Fruit fly (Drosophila melanogaster) whole organism, wandering third instar larva: Measurements from ENCODE around the gene CG33795.

Experiments
- Abd-B ChIP-seq: fragments of >200 bp; optimal IDR thresholded peaks from 2 replicates; lab custom pipeline; 2017; ENCODE audit warnings: missing biosample characterization, missing genetic modification characterization
- CG32264 ChIP-seq: fragments of 200-800 bp; sonication (Bioruptor generic); optimal IDR thresholded peaks from 2 replicates; lab custom pipeline; 2016; ENCODE audit warnings: missing biosample characterization, missing genetic modification characterization
- CG9705 ChIP-seq: fragments of 200-800 bp; sonication (Bioruptor generic); optimal IDR thresholded peaks from 2 replicates; lab custom pipeline; 2018; ENCODE audit warnings: missing biosample characterization, mild to moderate bottlenecking, missing genetic modification characterization
- CrebA ChIP-seq: fragments of 200-800 bp; sonication (Bioruptor generic); optimal IDR thresholded peaks from 2 replicates; lab custom pipeline; 2016; ENCODE audit warnings: missing biosample characterization, mild to moderate bottlenecking, missing genetic modification characterization, borderline replicate concordance
- Dfd ChIP-seq: fragments of >200 bp; optimal IDR thresholded peaks from 2 replicates; lab custom pipeline; 2017; ENCODE audit warnings: missing biosample characterization, missing genetic modification characterization
- HLH106 ChIP-seq: fragments of 200-800 bp; optimal IDR thresholded peaks from 3 replicates; lab custom pipeline; 2019; ENCODE audit warnings: missing biosample characterization, mild to moderate bottlenecking, missing genetic modification characterization, moderate library complexity
- Hnf4 ChIP-seq: fragments of 200-800 bp; sonication (Bioruptor generic); optimal IDR thresholded peaks from 2 replicates; lab custom pipeline; 2016; ENCODE audit warnings: missing biosample characterization, mild to moderate bottlenecking, missing genetic modification characterization
- Hr78 ChIP-seq: fragments of >200 bp; optimal IDR thresholded peaks from 2 replicates; lab custom pipeline; 2017; ENCODE audit warnings: missing biosample characterization, missing genetic modification characterization
- Hr83 ChIP-seq: fragments of 200-300 bp; sonication (Bioruptor generic); optimal IDR thresholded peaks from 2 replicates; lab custom pipeline; 2016; ENCODE audit warnings: missing biosample characterization, mild to moderate bottlenecking, missing genetic modification characterization, moderate library complexity; ENCODE audit not compliant: poor library complexity, severe bottlenecking
- Jra ChIP-seq: sonication (Bioruptor generic); optimal IDR thresholded peaks from 2 replicates; lab custom pipeline; 2016; ENCODE audit warnings: missing biosample characterization, missing genetic modification characterization
- Mio ChIP-seq: sonication (Bioruptor generic); optimal IDR thresholded peaks from 2 replicates; lab custom pipeline; 2016; ENCODE audit warnings: missing biosample characterization, missing genetic modification characterization
- N ChIP-seq: fragments of >200 bp; optimal IDR thresholded peaks from 2 replicates; lab custom pipeline; 2018; ENCODE audit warnings: missing biosample characterization, missing external identifiers, missing genetic modification characterization
- OdsH ChIP-seq: fragments of 200-800 bp; sonication (Bioruptor generic); optimal IDR thresholded peaks from 2 replicates; lab custom pipeline; 2016; ENCODE audit warnings: missing biosample characterization, mild to moderate bottlenecking, missing genetic modification characterization
- Rel ChIP-seq, 2 experiments: fragments of 200-800 bp; sonication (Bioruptor generic) in 1 of 2; optimal IDR thresholded peaks; 2 replicates in 1 of 2; 3 replicates in 1 of 2; lab custom pipeline; 2016 to 2019; ENCODE audit warnings: mild to moderate bottlenecking in 2 of 2, missing biosample characterization in 2 of 2, missing genetic modification characterization in 2 of 2, moderate library complexity in 1 of 2
- Sp1 ChIP-seq: fragments of 200-800 bp; sonication (Bioruptor generic); optimal IDR thresholded peaks from 3 replicates; lab custom pipeline; 2019; ENCODE audit warnings: missing biosample characterization, mild to moderate bottlenecking, missing genetic modification characterization, moderate library complexity
- Vsx2 ChIP-seq: fragments of 200-300, 225-300 bp; sonication (Bioruptor generic); optimal IDR thresholded peaks from 2 replicates; lab custom pipeline; 2018; ENCODE audit warnings: missing biosample characterization, missing genetic modification characterization; ENCODE audit not compliant: partially characterized antibody
- br ChIP-seq: fragments of 200-800 bp; sonication (Bioruptor generic); optimal IDR thresholded peaks from 2 replicates; lab custom pipeline; 2016; ENCODE audit warnings: missing biosample characterization, missing genetic modification characterization
- brk ChIP-seq: fragments of 200-800 bp; sonication (Bioruptor generic); optimal IDR thresholded peaks from 2 replicates; lab custom pipeline; 2016; ENCODE audit warnings: missing biosample characterization, mild to moderate bottlenecking, missing genetic modification characterization
- dl ChIP-seq, 2 experiments: fragments of 175-275, 200-275 bp in 1 of 2; fragments of 200-275 bp in 1 of 2; sonication (Bioruptor generic); optimal IDR thresholded peaks; lab custom pipeline; 2018; ENCODE audit warnings: mild to moderate bottlenecking in 2 of 2, missing biosample characterization in 2 of 2, missing genetic modification characterization in 2 of 2, moderate library complexity in 2 of 2; ENCODE audit not compliant: partially characterized antibody in 2 of 2, insufficient read depth in 1 of 2
- dmrt93B ChIP-seq: fragments of 200-800 bp; sonication (Bioruptor generic); optimal IDR thresholded peaks from 2 replicates; lab custom pipeline; 2018; ENCODE audit warnings: missing biosample characterization, mild to moderate bottlenecking, missing genetic modification characterization
- dsf ChIP-seq: sonication (Bioruptor generic); optimal IDR thresholded peaks from 2 replicates; lab custom pipeline; 2016; ENCODE audit warnings: missing biosample characterization, missing genetic modification characterization, borderline replicate concordance
- ey ChIP-seq: fragments of 200-800 bp; sonication (Bioruptor generic); optimal IDR thresholded peaks from 2 replicates; lab custom pipeline; 2016; ENCODE audit warnings: missing biosample characterization, missing genetic modification characterization
- foxo ChIP-seq, 2 experiments: fragments of 200-800 bp; sonication (Bioruptor generic); optimal IDR thresholded peaks; 2 replicates in 1 of 2; 3 replicates in 1 of 2; lab custom pipeline; 2016 to 2017; ENCODE audit warnings: missing biosample characterization in 2 of 2, missing genetic modification characterization in 2 of 2
- fru ChIP-seq: fragments of 200-800 bp; sonication (Bioruptor generic); optimal IDR thresholded peaks from 3 replicates; lab custom pipeline; 2016; ENCODE audit warnings: missing biosample characterization, mild to moderate bottlenecking, missing genetic modification characterization
- h ChIP-seq: fragments of 200-800 bp; sonication (Bioruptor generic); optimal IDR thresholded peaks from 3 replicates; lab custom pipeline; 2016; ENCODE audit warnings: missing biosample characterization, mild to moderate bottlenecking, missing genetic modification characterization
- jim ChIP-seq: fragments of 175-275, 200-325 bp; sonication (Bioruptor generic); optimal IDR thresholded peaks from 2 replicates; lab custom pipeline; 2016; ENCODE audit warnings: missing biosample characterization, mild to moderate bottlenecking, missing genetic modification characterization
- lola ChIP-seq: fragments of >200 bp; optimal IDR thresholded peaks from 2 replicates; lab custom pipeline; 2017; ENCODE audit warnings: missing biosample characterization, missing genetic modification characterization
- pan ChIP-seq: fragments of >200 bp; optimal IDR thresholded peaks from 2 replicates; lab custom pipeline; 2017
- psq ChIP-seq: fragments of 200-800 bp; sonication (Bioruptor generic); optimal IDR thresholded peaks from 3 replicates; lab custom pipeline; 2017; ENCODE audit warnings: missing biosample characterization, mild to moderate bottlenecking, missing genetic modification characterization, moderate library complexity
- rgr ChIP-seq: fragments of 200-800 bp; sonication (Bioruptor generic); optimal IDR thresholded peaks from 3 replicates; lab custom pipeline; 2016; ENCODE audit warnings: missing biosample characterization, mild to moderate bottlenecking, missing genetic modification characterization
- sage ChIP-seq: fragments of 200-800 bp; sonication (Bioruptor generic); optimal IDR thresholded peaks from 2 replicates; lab custom pipeline; 2016; ENCODE audit warnings: missing biosample characterization, mild to moderate bottlenecking, missing genetic modification characterization
- sv ChIP-seq: fragments of 200-800 bp; sonication (Bioruptor generic); optimal IDR thresholded peaks from 3 replicates; lab custom pipeline; 2016; ENCODE audit warnings: missing biosample characterization, missing genetic modification characterization
- tai ChIP-seq: sonication (Bioruptor generic); optimal IDR thresholded peaks from 2 replicates; lab custom pipeline; 2016; ENCODE audit warnings: missing biosample characterization, missing genetic modification characterization
- usp ChIP-seq: fragments of >200 bp; optimal IDR thresholded peaks from 2 replicates; lab custom pipeline; 2017; ENCODE audit warnings: missing biosample characterization, missing genetic modification characterization
- woc ChIP-seq: sonication (Bioruptor generic); optimal IDR thresholded peaks from 2 replicates; lab custom pipeline; 2016; ENCODE audit warnings: missing biosample characterization, mild to moderate bottlenecking, missing genetic modification characterization

The CG33795 gene

dm6 chr3L:16166998-16167344 lies 4.2 kb downstream of the CG33795 start:
- no peak for TF ChIP-seq Rel (GFP tag; optimal IDR thresholded peaks at IDR 0.05; lab: Kevin White, UChicago)
- TF ChIP-seq Rel (tag; optimal IDR thresholded peaks at IDR 0.05; lab: Kevin White, UChicago), result no peak
- TF ChIP-seq sv (GFP tag; lab: Kevin White, UChicago), result no peak
- TF ChIP-seq foxo (GFP tag; optimal IDR thresholded peaks at IDR 0.05; lab: Kevin White, UChicago), result no peak
- no peak for TF ChIP-seq Sp1 (GFP tag; lab: Kevin White, UChicago)
- TF ChIP-seq Dfd, result no peak
- TF ChIP-seq OdsH (GFP tag; lab: Kevin White, UChicago), result no peak
- TF ChIP-seq dl (GFP tag; optimal IDR thresholded peaks at IDR 0.05; lab: Kevin White, UChicago; ENCODE audit: insufficient read depth in 1 of 2, partially characterized antibody in 2 of 2), result no peak
- no peak for TF ChIP-seq CrebA
- no peak for TF ChIP-seq jim (GFP tag; lab: Kevin White, UChicago)
- TF ChIP-seq N (GFP tag; lab: Kevin White, UChicago), result no peak
- no peak for TF ChIP-seq HLH106
- TF ChIP-seq Mio, result no peak
- no peak for TF ChIP-seq lola (GFP tag; lab: Kevin White, UChicago)
- no peak for TF ChIP-seq CG9705 (GFP tag; lab: Kevin White, UChicago)
- TF ChIP-seq Hnf4 (GFP tag; lab: Kevin White, UChicago), result no peak
- no peak for TF ChIP-seq dmrt93B (GFP tag; lab: Kevin White, UChicago)
- TF ChIP-seq dsf (GFP tag; lab: Kevin White, UChicago), result no peak
- no peak for TF ChIP-seq Abd-B
- TF ChIP-seq psq (GFP tag; lab: Kevin White, UChicago), result no peak

- peak; percentile 31 for TF ChIP-seq Sp1 (GFP tag; lab: Kevin White, UChicago)
- TF ChIP-seq h (GFP tag; lab: Kevin White, UChicago), result peak; percentile 8
- TF ChIP-seq woc, result no peak
- no peak for TF ChIP-seq foxo (GFP tag; optimal IDR thresholded peaks at IDR 0.05; lab: Kevin White, UChicago)
- no peak for TF ChIP-seq Rel (GFP tag; optimal IDR thresholded peaks at IDR 0.05; lab: Kevin White, UChicago)
- TF ChIP-seq Rel (tag; optimal IDR thresholded peaks at IDR 0.05; lab: Kevin White, UChicago), result peak; percentile 30
- no peak for TF ChIP-seq sage
- TF ChIP-seq CG9705 (GFP tag; lab: Kevin White, UChicago), result no peak
- no peak for TF ChIP-seq brk (GFP tag; lab: Kevin White, UChicago)
- peak; percentile 2 for TF ChIP-seq Vsx2
- TF ChIP-seq CrebA, result no peak
- peak; percentile 2 for TF ChIP-seq OdsH (GFP tag; lab: Kevin White, UChicago)
- TF ChIP-seq fru (GFP tag; lab: Kevin White, UChicago), result peak; percentile 5
- TF ChIP-seq pan, result no peak
- TF ChIP-seq br, result peak; percentile 29
- TF ChIP-seq tai, result no peak
- no peak for TF ChIP-seq Hnf4 (GFP tag; lab: Kevin White, UChicago)
- no peak for TF ChIP-seq dmrt93B (GFP tag; lab: Kevin White, UChicago)
- TF ChIP-seq Hr78, result no peak
- TF ChIP-seq usp, result no peak
These were observed 4.8 kb downstream of the CG33795 start for dm6 chr3L:16166217-16166997.

DNA sequence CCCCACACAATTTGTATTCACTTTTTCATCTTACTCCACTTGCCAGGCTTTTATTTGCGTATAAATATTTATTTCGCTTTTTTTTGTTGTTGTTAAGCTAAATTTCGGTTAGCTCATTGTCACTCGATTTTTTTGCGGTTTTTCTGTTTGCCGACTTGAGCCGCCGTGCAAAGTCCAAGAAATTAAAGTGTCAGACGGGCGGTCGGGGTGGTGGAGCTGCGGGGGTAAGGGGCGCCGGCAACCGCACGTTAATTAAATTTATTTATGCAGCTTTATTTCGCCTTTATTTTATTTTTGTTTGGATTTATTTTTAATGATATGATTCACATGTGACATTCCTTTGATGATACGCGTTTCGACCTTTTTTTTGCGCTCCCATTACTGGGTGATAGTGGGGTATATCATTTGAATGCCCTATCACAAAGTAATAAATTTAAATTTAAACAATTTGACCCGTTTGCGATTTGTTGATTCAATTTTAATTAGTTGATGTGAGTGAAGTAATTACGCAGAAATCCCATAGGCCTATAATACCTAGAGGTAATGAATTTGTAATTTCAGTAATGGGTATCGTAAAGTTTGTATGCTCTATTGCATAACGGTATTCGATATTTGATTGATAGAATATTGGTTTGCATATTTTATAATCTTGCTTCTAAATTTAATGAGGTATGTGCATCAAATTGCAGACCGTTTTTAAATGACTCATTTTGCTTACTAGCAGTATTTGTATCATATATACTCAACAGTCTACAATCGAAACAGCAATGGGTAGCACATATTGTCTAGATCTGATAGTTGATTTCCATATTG lies 5.6 kb downstream of the CG33795 start:
- TF ChIP-seq Rel (GFP tag; optimal IDR thresholded peaks at IDR 0.05; lab: Kevin White, UChicago) (no peak), Rel (tag; optimal IDR thresholded peaks at IDR 0.05; lab: Kevin White, UChicago) (peak; percentile 46), lola (GFP tag; lab: Kevin White, UChicago) (no peak), woc (peak; percentile 60), usp (no peak), br (peak; percentile 76), dmrt93B (GFP tag; lab: Kevin White, UChicago) (peak; percentile 41), tai (no peak), pan (no peak), CrebA (peak; percentile 77), fru (GFP tag; lab: Kevin White, UChicago) (peak; percentile 78), OdsH (GFP tag; lab: Kevin White, UChicago) (peak; percentile 76), ey (peak; percentile 85), Jra (peak; percentile 15), foxo (GFP tag; optimal IDR thresholded peaks at IDR 0.05; lab: Kevin White, UChicago) (peak in 1 of 2 experiments; percentile 81), rgr (GFP tag; lab: Kevin White, UChicago) (peak; percentile 78), jim (GFP tag; lab: Kevin White, UChicago) (peak; percentile 15), psq (GFP tag; lab: Kevin White, UChicago) (peak; percentile 62), Hr83 (no peak), Hnf4 (GFP tag; lab: Kevin White, UChicago) (peak; percentile 90), sage (peak; percentile 47), h (GFP tag; lab: Kevin White, UChicago) (peak; percentile 81), Dfd (no peak), CG32264 (GFP tag; lab: Kevin White, UChicago) (peak; percentile 50), sv (GFP tag; lab: Kevin White, UChicago) (peak; percentile 4), dl (GFP tag; optimal IDR thresholded peaks at IDR 0.05; lab: Kevin White, UChicago; ENCODE audit: insufficient read depth in 1 of 2, partially characterized antibody in 2 of 2) (no peak), HLH106 (peak; percentile 49), Sp1 (GFP tag; lab: Kevin White, UChicago) (peak; percentile 29)
